Worm (Caenorhabditis elegans): ENCODE measurements around the gene K10D11.6.

K10D11.6 gene

DNA sequence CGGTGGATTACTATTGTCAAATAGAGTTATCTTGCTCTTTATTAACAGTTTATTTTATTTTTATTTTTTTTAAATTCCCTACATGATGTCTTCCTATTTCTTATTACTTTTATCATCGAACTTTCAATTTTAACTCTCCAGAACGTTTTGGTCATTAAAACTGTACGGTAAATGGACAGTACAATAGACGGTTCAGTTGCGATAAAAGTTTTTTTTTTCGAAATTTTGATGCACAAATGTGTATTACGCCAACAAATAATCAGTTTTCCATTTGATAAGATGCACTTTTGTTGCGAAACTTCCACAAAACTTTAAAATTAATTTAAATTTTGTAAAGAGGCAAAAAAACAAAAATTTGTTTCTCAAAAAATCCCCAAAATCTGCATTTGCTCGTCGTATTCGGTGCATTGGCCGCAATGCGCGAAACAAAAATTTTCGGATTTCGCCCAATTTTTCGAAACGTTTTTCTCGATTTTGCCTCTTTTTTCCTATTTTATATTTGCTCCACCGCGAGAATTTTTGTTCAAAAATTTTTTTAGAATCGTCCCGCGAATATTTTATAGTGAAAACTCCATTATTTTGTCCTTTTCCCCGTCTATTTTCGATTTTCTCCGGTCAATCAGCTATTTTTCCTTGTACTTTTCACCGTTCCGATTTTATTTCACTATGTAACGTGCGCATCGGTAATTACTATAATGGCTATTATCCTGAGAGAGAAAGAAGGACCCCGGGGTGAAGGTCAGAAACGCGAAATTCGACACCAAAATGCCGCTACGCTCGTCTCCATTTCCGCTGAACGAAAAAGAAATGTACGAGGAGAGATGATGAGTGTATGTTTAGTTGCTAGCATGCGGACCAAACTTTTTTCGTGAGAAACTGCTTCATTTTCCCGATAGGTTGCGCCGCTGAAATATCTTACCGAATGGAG lies 39.8 kb upstream of the K10D11.6 start (continued):
- TF ChIP-seq D2030.7 (GFP tag; IDR thresholded peaks at IDR 0.05) (peak; percentile 78), ztf-3 (GFP tag; optimal IDR thresholded peaks at IDR 0.05) (no peak), dox-1 (GFP tag; IDR thresholded peaks at IDR 0.05) (peak; percentile 44; the same call in 1 of the 2 replicates), ztf-18 (tag; optimal IDR thresholded peaks at IDR 0.05) (no peak), efl-1 (GFP tag; optimal IDR thresholded peaks at IDR 0.05) (peak; percentile 87), ztf-6 (GFP tag; IDR thresholded peaks at IDR 0.05) (no peak), B0336.3 (GFP tag; IDR thresholded peaks at IDR 0.05) (no peak), ceh-91 (GFP tag; IDR thresholded peaks at IDR 0.05) (peak; percentile 76), bed-2 (GFP tag; IDR thresholded peaks at IDR 0.05) (no peak), ZK185.1 (tag; optimal IDR thresholded peaks at IDR 0.05; ENCODE audit: poor library complexity, severe bottlenecking) (no peak), ztf-28 (GFP tag; IDR thresholded peaks at IDR 0.05) (no peak), dpl-1 (GFP tag; optimal IDR thresholded peaks at IDR 0.05) (peak; percentile 49), lag-1 (GFP tag; IDR thresholded peaks at IDR 0.05) (no peak), C06A6.2 (GFP tag; conservative IDR thresholded peaks at IDR 0.05) (no peak), ztf-22 (GFP tag; optimal IDR thresholded peaks at IDR 0.05) (no peak), lin-35 (GFP tag; optimal IDR thresholded peaks at IDR 0.05) (peak in 1 of 3 experiments; percentile 67), nhr-120 (GFP tag; IDR thresholded peaks at IDR 0.05) (no peak), snpc-3.4 (tag; optimal IDR thresholded peaks at IDR 0.05) (peak; percentile 81), nfya-1 (tag; optimal IDR thresholded peaks at IDR 0.05; ENCODE audit: borderline replicate concordance, insufficient read depth) (no peak), snpc-4 (GFP tag; optimal IDR thresholded peaks at IDR 0.05) (peak; percentile 14), snpc-4 (tag; optimal IDR thresholded peaks at IDR 0.05) (peak in 1 of 4 experiments; percentile 36)

DNA sequence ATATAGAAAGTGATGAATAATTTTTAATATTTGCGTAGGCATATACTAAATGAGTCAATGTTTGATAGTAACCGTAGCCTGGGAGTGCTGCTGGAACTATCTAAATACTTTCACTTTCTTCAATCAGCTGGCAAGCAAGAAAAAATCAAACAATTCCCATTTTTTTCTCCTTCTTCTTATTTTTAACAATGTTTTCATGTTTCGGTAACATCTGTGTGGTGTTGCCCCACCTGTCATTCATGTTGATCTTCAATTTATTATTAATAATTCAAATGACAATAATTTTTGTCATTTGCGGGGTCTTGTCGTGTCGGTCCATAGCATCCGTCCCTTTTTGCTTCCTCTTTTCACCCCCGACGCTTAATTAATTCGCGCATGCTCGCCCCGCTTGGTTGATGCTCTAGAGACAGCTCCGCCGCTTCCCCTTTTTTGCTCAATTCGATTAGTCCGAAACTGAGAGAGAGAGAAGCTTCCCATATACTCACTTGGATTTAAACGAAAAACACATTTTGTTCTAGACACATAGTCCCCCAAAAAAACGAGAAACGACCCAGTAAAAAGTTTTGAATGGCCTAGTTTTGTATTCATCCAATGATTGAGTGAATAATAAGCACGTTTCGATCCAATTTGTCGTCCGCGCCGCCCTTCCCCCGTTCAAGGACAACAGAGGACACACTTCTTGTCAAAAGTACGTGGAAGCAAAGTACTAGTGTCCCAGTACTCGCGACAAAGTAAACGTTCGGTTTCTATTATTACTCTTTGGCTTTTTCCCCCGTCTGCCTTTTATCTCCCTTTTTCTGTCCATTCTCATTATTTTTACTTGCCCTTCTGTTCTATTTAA lies 38.8 kb upstream of the K10D11.6 start:
- no peak for TF ChIP-seq ekl-4 (GFP tag; IDR thresholded peaks at IDR 0.05)
- 0 out of 2 replicates have a peak, but pooled peaks have one; percentile 25 for TF ChIP-seq egl-44 (GFP tag; IDR thresholded peaks at IDR 0.05)
- 0 out of 2 replicates have a peak, but pooled peaks have one; percentile 44 for TF ChIP-seq zfh-2 (GFP tag; conservative IDR thresholded peaks at IDR 0.05)

DNA sequence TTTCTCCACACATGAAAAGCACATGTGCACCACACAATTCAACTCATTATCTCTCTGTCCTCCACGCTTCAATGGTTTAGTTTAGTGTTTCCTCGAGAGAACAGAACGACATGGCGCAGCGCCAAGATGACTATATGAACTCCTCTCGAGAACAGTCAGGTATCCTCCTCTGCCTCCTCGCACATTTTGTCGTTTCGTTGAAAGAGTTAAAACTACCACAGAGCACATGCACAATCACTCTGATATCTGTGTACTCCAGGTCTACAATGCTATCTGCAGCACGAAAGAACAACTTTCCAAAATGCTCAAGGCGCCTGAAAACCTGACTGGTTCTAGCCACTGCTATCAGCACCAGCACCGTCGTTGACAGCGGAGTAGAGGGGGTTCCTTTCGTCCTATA lies 37.5 kb upstream of the K10D11.6 start:
- TF ChIP-seq Y56A3A.18 (GFP tag; IDR thresholded peaks at IDR 0.05) = peak; percentile 73; the same call in 1 of the 2 replicates
- peak; percentile 36; the same call in 1 of the 2 replicates for TF ChIP-seq zfh-2 (GFP tag; conservative IDR thresholded peaks at IDR 0.05)
- peak; percentile 48 for TF ChIP-seq attf-5 (GFP tag; optimal IDR thresholded peaks at IDR 0.05)
- TF ChIP-seq nfyb-1 (GFP tag; IDR thresholded peaks at IDR 0.05) = peak; percentile 70
- no peak for TF ChIP-seq B0035.1 (tag; optimal IDR thresholded peaks at IDR 0.05)
- TF ChIP-seq him-1 (tag; optimal IDR thresholded peaks at IDR 0.05) = no peak
- TF ChIP-seq B0336.3 (GFP tag; IDR thresholded peaks at IDR 0.05) = peak; percentile 51; the same call in 1 of the 2 replicates
- no peak for TF ChIP-seq mes-4 (tag; optimal IDR thresholded peaks at IDR 0.05)
- peak; percentile 70 for TF ChIP-seq ets-4 (GFP tag; optimal IDR thresholded peaks at IDR 0.05)
- no peak for TF ChIP-seq bed-1 (GFP tag; IDR thresholded peaks at IDR 0.05)
- no peak for TF ChIP-seq bed-2 (GFP tag; IDR thresholded peaks at IDR 0.05)
- no peak for TF ChIP-seq hmg-20 (GFP tag; IDR thresholded peaks at IDR 0.05)
- no peak for TF ChIP-seq K11D2.4 (GFP tag; IDR thresholded peaks at IDR 0.05)
- TF ChIP-seq hsf-1 (GFP tag; IDR thresholded peaks at IDR 0.05) = 0 out of 2 replicates have a peak, but pooled peaks have one; percentile 10
- TF ChIP-seq tlf-1 (GFP tag; optimal IDR thresholded peaks at IDR 0.05) = peak; percentile 18
- TF ChIP-seq nhr-90 (tag; optimal IDR thresholded peaks at IDR 0.05) = peak; percentile 49
- peak; percentile 23 for TF ChIP-seq tbp1 (GFP tag; optimal IDR thresholded peaks at IDR 0.05)
- peak; percentile 34 to 46 for TF ChIP-seq let-607 (tag; optimal IDR thresholded peaks at IDR 0.05)
- no peak for TF ChIP-seq T26A5.8 (tag; optimal IDR thresholded peaks at IDR 0.05)
- TF ChIP-seq egrh-3 (GFP tag; IDR thresholded peaks at IDR 0.05) = 0 out of 2 replicates have a peak, but pooled peaks have one; percentile 5
- no peak for TF ChIP-seq F49E8.2 (tag; optimal IDR thresholded peaks at IDR 0.05; ENCODE audit: insufficient read depth)
